Fruit fly (Drosophila melanogaster) whole organism: ENCODE data around the gene mRpL55.

Experiments
- CG8478 ChIP-seq: fragments of >200 bp; optimal IDR thresholded peaks from 2 replicates; lab custom pipeline; 2018; ENCODE audit warnings: inconsistent platforms
- Dll ChIP-seq: fragments of >200 bp; optimal IDR thresholded peaks from 2 replicates; lab custom pipeline; 2017
- EcR ChIP-seq, 2 experiments: fragments of >200 bp; optimal IDR thresholded peaks; 2 replicates each; lab custom pipeline; 2017; ENCODE audit warnings: missing biosample characterization in 2 of 2, missing genetic modification characterization in 2 of 2, missing genetic modification reagents in 2 of 2
- pan ChIP-seq: fragments of >200 bp; optimal IDR thresholded peaks from 2 replicates; lab custom pipeline; 2017
- psq ChIP-seq: fragments of >200 bp; optimal IDR thresholded peaks from 2 replicates; lab custom pipeline; 2017
- usp ChIP-seq: fragments of >200 bp; optimal IDR thresholded peaks from 2 replicates; lab custom pipeline; 2017; ENCODE audit warnings: missing biosample characterization, missing genetic modification characterization, mixed read lengths

mRpL55 gene

dm6 chr3R:19080656-19081364, 13.9 kb downstream of the mRpL55 start:
- no peak for TF ChIP-seq Dll (lab: Kevin White, UChicago)
- TF ChIP-seq EcR (GFP tag; optimal IDR thresholded peaks at IDR 0.05; lab: Kevin White, UChicago) = peak in 1 of 2 experiments; percentile 59

dm6 chr3R:19079140-19079539, 15.6 kb downstream of the mRpL55 start:
- no peak for TF ChIP-seq usp (GFP tag; lab: Kevin White, UChicago)
- no peak for TF ChIP-seq psq (lab: Kevin White, UChicago)
- no peak for TF ChIP-seq Dll (lab: Kevin White, UChicago)

dm6 chr3R:19077856-19078255, 16.8 kb downstream of the mRpL55 start:
- no peak for TF ChIP-seq Dll (lab: Kevin White, UChicago)
- no peak for TF ChIP-seq EcR (GFP tag; optimal IDR thresholded peaks at IDR 0.05; lab: Kevin White, UChicago)
- no peak for TF ChIP-seq psq (lab: Kevin White, UChicago)
- no peak for TF ChIP-seq usp (GFP tag; lab: Kevin White, UChicago)
- no peak for TF ChIP-seq CG8478 (lab: Kevin White, UChicago)
- TF ChIP-seq pan = no peak

- TF ChIP-seq Dll (lab: Kevin White, UChicago) (no peak), psq (lab: Kevin White, UChicago) (no peak), pan (no peak), CG8478 (lab: Kevin White, UChicago) (no peak), usp (GFP tag; lab: Kevin White, UChicago) (no peak), EcR (GFP tag; optimal IDR thresholded peaks at IDR 0.05; lab: Kevin White, UChicago) (no peak)
Observed at dm6 chr3R:19075135-19075534, 19.6 kb downstream of the mRpL55 start.

- TF ChIP-seq Dll (lab: Kevin White, UChicago) (no peak), pan (no peak), EcR (GFP tag; optimal IDR thresholded peaks at IDR 0.05; lab: Kevin White, UChicago) (no peak), psq (lab: Kevin White, UChicago) (no peak), usp (GFP tag; lab: Kevin White, UChicago) (no peak), CG8478 (lab: Kevin White, UChicago) (no peak)
Observed at dm6 chr3R:19074207-19074606, 20.5 kb downstream of the mRpL55 start.

- TF ChIP-seq pan (no peak), usp (GFP tag; lab: Kevin White, UChicago) (no peak), psq (lab: Kevin White, UChicago) (no peak), EcR (GFP tag; optimal IDR thresholded peaks at IDR 0.05; lab: Kevin White, UChicago) (no peak), CG8478 (lab: Kevin White, UChicago) (no peak), Dll (lab: Kevin White, UChicago) (no peak)
Observed at dm6 chr3R:19073002-19073401, 21.7 kb downstream of the mRpL55 start.

- TF ChIP-seq usp (GFP tag; lab: Kevin White, UChicago) (no peak), EcR (GFP tag; optimal IDR thresholded peaks at IDR 0.05; lab: Kevin White, UChicago) (peak in 1 of 2 experiments; percentile 17)
Observed at dm6 chr3R:19071951-19072350, 22.8 kb downstream of the mRpL55 start.

- TF ChIP-seq usp (GFP tag; lab: Kevin White, UChicago) = no peak
- TF ChIP-seq Dll (lab: Kevin White, UChicago) = no peak
- TF ChIP-seq EcR (GFP tag; optimal IDR thresholded peaks at IDR 0.05; lab: Kevin White, UChicago) = no peak
- no peak for TF ChIP-seq CG8478 (lab: Kevin White, UChicago)
- TF ChIP-seq pan = no peak
- no peak for TF ChIP-seq psq (lab: Kevin White, UChicago)
Observed at dm6 chr3R:19070222-19070949, 24.3 kb downstream of the mRpL55 start.

- no peak for TF ChIP-seq usp (GFP tag; lab: Kevin White, UChicago)
- TF ChIP-seq pan = no peak
- no peak for TF ChIP-seq Dll (lab: Kevin White, UChicago)
- no peak for TF ChIP-seq psq (lab: Kevin White, UChicago)
- no peak for TF ChIP-seq CG8478 (lab: Kevin White, UChicago)
- no peak for TF ChIP-seq EcR (GFP tag; optimal IDR thresholded peaks at IDR 0.05; lab: Kevin White, UChicago)
Observed at dm6 chr3R:19069740-19070139, 25.0 kb downstream of the mRpL55 start.

- TF ChIP-seq Dll (lab: Kevin White, UChicago) = no peak
- no peak for TF ChIP-seq psq (lab: Kevin White, UChicago)
- TF ChIP-seq usp (GFP tag; lab: Kevin White, UChicago) = no peak
- TF ChIP-seq EcR (GFP tag; optimal IDR thresholded peaks at IDR 0.05; lab: Kevin White, UChicago) = no peak
- no peak for TF ChIP-seq pan
- TF ChIP-seq CG8478 (lab: Kevin White, UChicago) = no peak
Observed at dm6 chr3R:19067876-19068406, 26.8 kb downstream of the mRpL55 start.

dm6 chr3R:19066965-19067614, 27.6 kb downstream of the mRpL55 start:
- TF ChIP-seq psq (lab: Kevin White, UChicago) = no peak
- TF ChIP-seq usp (GFP tag; lab: Kevin White, UChicago) = no peak
- no peak for TF ChIP-seq CG8478 (lab: Kevin White, UChicago)
- no peak for TF ChIP-seq pan
- TF ChIP-seq Dll (lab: Kevin White, UChicago) = no peak
- no peak for TF ChIP-seq EcR (GFP tag; optimal IDR thresholded peaks at IDR 0.05; lab: Kevin White, UChicago)
